Worm (Caenorhabditis elegans): ENCODE results near the gene sre-43.

sre-43 gene

ce11 chrII:13976161-13976560 is 7.3 kb upstream of the sre-43 start, which contains the start of gene Y39G8B.2 (continued):
- no peak for TF ChIP-seq ztf-11 (tag; optimal IDR thresholded peaks at IDR 0.05)
- peak; percentile 81 for TF ChIP-seq gmeb-1 (tag; optimal IDR thresholded peaks at IDR 0.05)
- peak; percentile 90 for TF ChIP-seq lin-13 (GFP tag; optimal IDR thresholded peaks at IDR 0.05)

- TF ChIP-seq unc-39 (tag; optimal IDR thresholded peaks at IDR 0.05) (no peak), lin-13 (GFP tag; optimal IDR thresholded peaks at IDR 0.05) (no peak), dmd-4 (tag; optimal IDR thresholded peaks at IDR 0.05) (no peak), nhr-25 (tag; optimal IDR thresholded peaks at IDR 0.05) (no peak), lin-39 (tag; optimal IDR thresholded peaks at IDR 0.05) (no peak), nhr-23 (tag; optimal IDR thresholded peaks at IDR 0.05) (no peak), ztf-1 (GFP tag; conservative IDR thresholded peaks at IDR 0.05) (no peak), gmeb-1 (tag; optimal IDR thresholded peaks at IDR 0.05) (no peak), nhr-6 (tag; optimal IDR thresholded peaks at IDR 0.05) (no peak)
Observed at ce11 chrII:13974136-13974535, 5.3 kb upstream of the sre-43 start.

ce11 chrII:13973514-13973913 is 4.6 kb upstream of the sre-43 start, which contains the start of gene Y39G8B.1:
Gene Y39G8B.1, minus strand, starts transcription at chrII:13973812.
- TF ChIP-seq nhr-237 (tag; optimal IDR thresholded peaks at IDR 0.05) (no peak), nhr-23 (tag; optimal IDR thresholded peaks at IDR 0.05) (no peak), alr-1 (tag; optimal IDR thresholded peaks at IDR 0.05) (no peak), skn-1 (tag; optimal IDR thresholded peaks at IDR 0.05) (peak; percentile 34), blmp-1 (tag; optimal IDR thresholded peaks at IDR 0.05; ENCODE audit: insufficient read depth) (no peak), dmd-4 (tag; optimal IDR thresholded peaks at IDR 0.05) (no peak), fos-1 (tag; optimal IDR thresholded peaks at IDR 0.05) (peak; percentile 45), lsy-2 (tag; optimal IDR thresholded peaks at IDR 0.05) (peak in 1 of 2 experiments; percentile 24), ztf-11 (tag; optimal IDR thresholded peaks at IDR 0.05) (no peak), gmeb-1 (tag; optimal IDR thresholded peaks at IDR 0.05) (peak; percentile 3), mbf-1 (tag; optimal IDR thresholded peaks at IDR 0.05) (no peak), nhr-12 (tag; optimal IDR thresholded peaks at IDR 0.05) (no peak)

ce11 chrII:13972199-13972598 is 3.3 kb upstream of the sre-43 start:
- no peak for TF ChIP-seq F13H6.1 (tag; optimal IDR thresholded peaks at IDR 0.05)
- no peak for TF ChIP-seq C34F6.9 (tag; optimal IDR thresholded peaks at IDR 0.05)

- TF ChIP-seq egl-27 (tag; optimal IDR thresholded peaks at IDR 0.05), result no peak
- no peak for TF ChIP-seq snpc-4 (tag; optimal IDR thresholded peaks at IDR 0.05)
- TF ChIP-seq mdl-1 (tag; optimal IDR thresholded peaks at IDR 0.05), result no peak
- TF ChIP-seq F13H6.1 (tag; optimal IDR thresholded peaks at IDR 0.05), result no peak
Observed at ce11 chrII:13966242-13966641, 2.6 kb downstream of the sre-43 start, which contains the start of gene W07G1.7. Gene W07G1.7, minus strand, starts transcription at chrII:13966342.

- TF ChIP-seq nhr-77 (tag; optimal IDR thresholded peaks at IDR 0.05), result no peak
Observed at ce11 chrII:13964325-13964724, 4.6 kb downstream of the sre-43 start.

- TF ChIP-seq aly-2 (tag; optimal IDR thresholded peaks at IDR 0.05) (no peak), nhr-77 (tag; optimal IDR thresholded peaks at IDR 0.05) (no peak), lsy-2 (tag; optimal IDR thresholded peaks at IDR 0.05) (no peak), crh-2 (tag; optimal IDR thresholded peaks at IDR 0.05) (no peak)
Observed at ce11 chrII:13962319-13962718, 6.6 kb downstream of the sre-43 start, which contains the start of gene rpi-1. Gene rpi-1, minus strand, starts transcription at chrII:13962419.

ce11 chrII:13961567-13961966 is 7.3 kb downstream of the sre-43 start:
- TF ChIP-seq zag-1 (tag; optimal IDR thresholded peaks at IDR 0.05) (no peak), mbf-1 (tag; optimal IDR thresholded peaks at IDR 0.05) (no peak), sem-4 (tag; optimal IDR thresholded peaks at IDR 0.05) (no peak), blmp-1 (tag; optimal IDR thresholded peaks at IDR 0.05; ENCODE audit: insufficient read depth) (no peak), ZK546.5 (tag; optimal IDR thresholded peaks at IDR 0.05) (no peak), snpc-4 (tag; optimal IDR thresholded peaks at IDR 0.05) (no peak), gmeb-1 (tag; optimal IDR thresholded peaks at IDR 0.05) (no peak)
